Fruit fly (Drosophila melanogaster) whole organism, embryonic: Measurements from ENCODE around the gene CG43438.

Source experiments
- ATbp ChIP-seq: fragments of 200-800 bp; sonication (Bioruptor generic); optimal IDR thresholded peaks from 2 replicates; lab custom pipeline; 2017; ENCODE audit warnings: missing biosample characterization, mild to moderate bottlenecking, missing genetic modification characterization, missing genetic modification reagents
- Adf1 ChIP-seq: fragments of 200-800 bp; sonication (Bioruptor generic); IDR thresholded peaks from 2 replicates; pipeline ENCODE4 v1.3.6; 2022; ENCODE audit warnings: missing biosample characterization, missing genetic modification characterization
- Atf-2 ChIP-seq: fragments of 200-800 bp; sonication (Bioruptor generic); optimal IDR thresholded peaks from 2 replicates; lab custom pipeline; 2016; ENCODE audit warnings: missing biosample characterization, missing genetic modification characterization
- Atf6 ChIP-seq: fragments of 200-800 bp; sonication (Bioruptor generic); IDR thresholded peaks from 2 replicates; pipeline ENCODE4 v1.3.6; 2022; ENCODE audit warnings: missing biosample characterization, missing genetic modification characterization
- Bgb ChIP-seq: fragments of 200-800 bp; sonication (Bioruptor generic); IDR thresholded peaks from 2 replicates; pipeline ENCODE4 v1.3.6; 2022; ENCODE audit warnings: missing biosample characterization, missing genetic modification characterization; ENCODE audit not compliant: partially characterized antibody
- CG10267 ChIP-seq: fragments of 200-800 bp; sonication (Bioruptor generic); optimal IDR thresholded peaks from 2 replicates; lab custom pipeline; 2018; ENCODE audit warnings: missing biosample characterization, mild to moderate bottlenecking, missing genetic modification characterization, moderate library complexity
- CG11504 ChIP-seq: fragments of 200-800 bp; sonication (Bioruptor generic); optimal IDR thresholded peaks from 3 replicates; lab custom pipeline; 2019; ENCODE audit warnings: missing biosample characterization, mild to moderate bottlenecking, missing genetic modification characterization, moderate library complexity
- CG14050 ChIP-seq: fragments of 200-800 bp; sonication (Bioruptor generic); IDR thresholded peaks from 3 replicates; pipeline ENCODE4 v1.3.6; 2022; ENCODE audit warnings: missing biosample characterization, missing genetic modification characterization
- CG14667 ChIP-seq: fragments of 200-800 bp; sonication (Bioruptor generic); IDR thresholded peaks from 2 replicates; pipeline ENCODE4 v1.3.6; 2022; ENCODE audit warnings: missing biosample characterization, missing genetic modification characterization
- CG15011 ChIP-seq: fragments of 200-800 bp; sonication (Bioruptor generic); optimal IDR thresholded peaks from 3 replicates; lab custom pipeline; 2018; ENCODE audit warnings: missing biosample characterization, mild to moderate bottlenecking, missing genetic modification characterization
- CG15073 ChIP-seq: fragments of 200-800 bp; sonication (Bioruptor generic); optimal IDR thresholded peaks from 2 replicates; lab custom pipeline; 2016; ENCODE audit warnings: missing biosample characterization, missing genetic modification characterization
- CG15479 ChIP-seq: fragments of 200-800 bp; sonication (Bioruptor generic); optimal IDR thresholded peaks from 3 replicates; lab custom pipeline; 2019; ENCODE audit warnings: missing biosample characterization, mild to moderate bottlenecking, missing genetic modification characterization, moderate library complexity
- CG1603 ChIP-seq: fragments of 200-800 bp; sonication (Bioruptor generic); optimal IDR thresholded peaks from 2 replicates; lab custom pipeline; 2019; ENCODE audit warnings: missing biosample characterization, mild to moderate bottlenecking, missing genetic modification characterization, moderate library complexity
- CG16813 ChIP-seq: fragments of 200-800 bp; sonication (Bioruptor generic); IDR thresholded peaks from 3 replicates; pipeline ENCODE4 v1.3.6; 2022; ENCODE audit warnings: missing biosample characterization, missing genetic modification characterization; ENCODE audit not compliant: partially characterized antibody
- CG17568 ChIP-seq: fragments of 200-800 bp; sonication (Bioruptor generic); optimal IDR thresholded peaks from 2 replicates; lab custom pipeline; 2018; ENCODE audit warnings: missing biosample characterization, mild to moderate bottlenecking, missing genetic modification characterization, moderate library complexity
- CG32772 ChIP-seq: fragments of 200-800 bp; sonication (Bioruptor generic); IDR thresholded peaks from 2 replicates; pipeline ENCODE4 v1.3.6; 2022; ENCODE audit warnings: missing biosample characterization, missing genetic modification characterization
- CG3281 ChIP-seq: fragments of 200-800 bp; sonication (Bioruptor generic); optimal IDR thresholded peaks from 3 replicates; lab custom pipeline; 2017; ENCODE audit warnings: missing biosample characterization, mild to moderate bottlenecking, missing genetic modification characterization
- CG5245 ChIP-seq: fragments of 200-800 bp; sonication (Bioruptor generic); optimal IDR thresholded peaks from 3 replicates; lab custom pipeline; 2016; ENCODE audit warnings: missing biosample characterization, missing genetic modification characterization
- CG6272 ChIP-seq: fragments of 200-800 bp; sonication (Bioruptor generic); IDR thresholded peaks from 2 replicates; pipeline ENCODE4 v1.3.6; 2022; ENCODE audit warnings: missing biosample characterization, missing genetic modification characterization
- CG7839 ChIP-seq: fragments of 200-800 bp; sonication (Bioruptor generic); optimal IDR thresholded peaks from 3 replicates; lab custom pipeline; 2018; ENCODE audit warnings: missing biosample characterization, mild to moderate bottlenecking, missing genetic modification characterization, moderate library complexity
- CG8290 ChIP-seq, 3 experiments: fragments of 200-800 bp; sonication (Bioruptor generic); optimal IDR thresholded peaks; 2 replicates each; lab custom pipeline; 2016 to 2019; ENCODE audit warnings: missing biosample characterization in 3 of 3, missing genetic modification characterization in 3 of 3, mild to moderate bottlenecking in 2 of 3, moderate library complexity in 1 of 3
- CG8388 ChIP-seq: fragments of 200-800 bp; sonication (Bioruptor generic); optimal IDR thresholded peaks from 2 replicates; lab custom pipeline; 2019; ENCODE audit warnings: missing biosample characterization, mild to moderate bottlenecking, missing genetic modification characterization, moderate library complexity
- CG9609 ChIP-seq: fragments of 200-800 bp; sonication (Bioruptor generic); optimal IDR thresholded peaks from 3 replicates; lab custom pipeline; 2016; ENCODE audit warnings: missing biosample characterization, missing genetic modification characterization
- Dad ChIP-seq: fragments of 200-800 bp; sonication (Bioruptor generic); optimal IDR thresholded peaks from 3 replicates; lab custom pipeline; 2016; ENCODE audit warnings: missing biosample characterization, missing genetic modification characterization
- Dbx ChIP-seq: fragments of 200-800 bp; sonication (Bioruptor generic); IDR thresholded peaks from 3 replicates; pipeline ENCODE4 v1.3.6; 2022; ENCODE audit warnings: missing biosample characterization, missing genetic modification characterization
- Dfd ChIP-seq, 2 experiments: fragments of >200 bp; optimal IDR thresholded peaks; 2 replicates each; lab custom pipeline; 2017; ENCODE audit warnings: missing biosample characterization in 2 of 2, missing genetic modification characterization in 2 of 2
- Dll ChIP-seq: fragments of 200-800 bp; sonication (Bioruptor generic); IDR thresholded peaks from 4 replicates; pipeline ENCODE4 v1.3.6; 2022; ENCODE audit warnings: missing biosample characterization, missing genetic modification characterization; ENCODE audit not compliant: partially characterized antibody
- Ets97D ChIP-seq: fragments of 200-800 bp; sonication (Bioruptor generic); optimal IDR thresholded peaks from 3 replicates; lab custom pipeline; 2016; ENCODE audit warnings: missing biosample characterization, missing genetic modification characterization
- HLH54F ChIP-seq: fragments of 200-800 bp; sonication (Bioruptor generic); optimal IDR thresholded peaks from 3 replicates; lab custom pipeline; 2016; ENCODE audit warnings: missing biosample characterization, missing genetic modification characterization
- Lim3 ChIP-seq: fragments of 200-800 bp; sonication (Bioruptor generic); IDR thresholded peaks from 2 replicates; pipeline ENCODE4 v1.3.6; 2022; ENCODE audit warnings: missing biosample characterization, missing genetic modification characterization
- NC2α ChIP-seq: fragments of 200-800 bp; sonication (Bioruptor generic); optimal IDR thresholded peaks from 2 replicates; lab custom pipeline; 2016; ENCODE audit warnings: missing biosample characterization, missing genetic modification characterization
- NFAT ChIP-seq: fragments of 200-800 bp; sonication (Bioruptor generic); IDR thresholded peaks from 2 replicates; pipeline ENCODE4 v1.3.6; 2022; ENCODE audit warnings: missing biosample characterization, missing genetic modification characterization
- Poxn ChIP-seq: fragments of 200-800 bp; sonication (Bioruptor generic); IDR thresholded peaks from 2 replicates; pipeline ENCODE4 v1.3.6; 2022; ENCODE audit warnings: missing biosample characterization, missing genetic modification characterization
- Sox100B ChIP-seq: fragments of 200-800 bp; sonication (Bioruptor generic); optimal IDR thresholded peaks from 3 replicates; lab custom pipeline; 2018; ENCODE audit warnings: missing biosample characterization, mild to moderate bottlenecking, missing genetic modification characterization
- Ssrp ChIP-seq: fragments of 200-800 bp; sonication (Bioruptor generic); optimal IDR thresholded peaks from 2 replicates; lab custom pipeline; 2018; ENCODE audit warnings: missing biosample characterization, mild to moderate bottlenecking, missing genetic modification characterization, moderate library complexity
- crp ChIP-seq, 2 experiments: fragments of 200-800 bp; sonication (Bioruptor generic); optimal IDR thresholded peaks; 2 replicates in 1 of 2; 3 replicates in 1 of 2; lab custom pipeline; 2017; ENCODE audit warnings: missing biosample characterization in 2 of 2, missing genetic modification characterization in 2 of 2, mild to moderate bottlenecking in 1 of 2, moderate library complexity in 1 of 2
- dan ChIP-seq: fragments of 200-800 bp; sonication (Bioruptor generic); IDR thresholded peaks from 2 replicates; pipeline ENCODE4 v1.3.6; 2022; ENCODE audit warnings: missing biosample characterization, missing genetic modification characterization
- grn ChIP-seq: fragments of 200-800 bp; sonication (Bioruptor generic); optimal IDR thresholded peaks from 3 replicates; lab custom pipeline; 2017; ENCODE audit warnings: missing biosample characterization, missing genetic modification characterization
- kni ChIP-seq: fragments of 200-800 bp; sonication (Bioruptor generic); optimal IDR thresholded peaks from 3 replicates; lab custom pipeline; 2017; ENCODE audit warnings: mild to moderate bottlenecking, missing biosample characterization, missing genetic modification reagents, missing genetic modification characterization
- nerfin-2 ChIP-seq: fragments of 200-800 bp; sonication (Bioruptor generic); IDR thresholded peaks from 2 replicates; pipeline ENCODE4 v1.3.6; 2022; ENCODE audit warnings: missing biosample characterization, missing genetic modification characterization; ENCODE audit not compliant: partially characterized antibody
- org-1 ChIP-seq: fragments of 200-800 bp; sonication (Bioruptor generic); optimal IDR thresholded peaks from 2 replicates; lab custom pipeline; 2017; ENCODE audit warnings: missing biosample characterization, missing genetic modification characterization
- otp ChIP-seq: fragments of 200-800 bp; sonication (Bioruptor generic); IDR thresholded peaks from 3 replicates; pipeline ENCODE4, ENCODE4 v1.3.6; 2022; ENCODE audit warnings: missing biosample characterization, missing genetic modification characterization
- pros ChIP-seq: fragments of 200-800 bp; sonication (Bioruptor generic); optimal IDR thresholded peaks from 3 replicates; lab custom pipeline; 2019; ENCODE audit warnings: missing biosample characterization, mild to moderate bottlenecking, missing genetic modification characterization, moderate library complexity
- run ChIP-seq: fragments of 200-800 bp; sonication (Bioruptor generic); optimal IDR thresholded peaks from 3 replicates; lab custom pipeline; 2018; ENCODE audit warnings: missing biosample characterization, mild to moderate bottlenecking, missing genetic modification characterization
- sim ChIP-seq: fragments of 200-800 bp; sonication (Bioruptor generic); IDR thresholded peaks from 2 replicates; pipeline ENCODE4 v1.3.6; 2022; ENCODE audit warnings: missing biosample characterization, missing genetic modification characterization
- slou ChIP-seq: fragments of 200-800 bp; sonication (Bioruptor generic); optimal IDR thresholded peaks from 3 replicates; lab custom pipeline; 2016; ENCODE audit warnings: missing biosample characterization, missing genetic modification characterization
- sug ChIP-seq: fragments of 200-800 bp; optimal IDR thresholded peaks from 2 replicates; lab custom pipeline; 2019; ENCODE audit warnings: missing biosample characterization, mild to moderate bottlenecking, missing genetic modification characterization, moderate library complexity
- trh ChIP-seq: fragments of 200-800 bp; sonication (Bioruptor generic); optimal IDR thresholded peaks from 2 replicates; lab custom pipeline; 2016; ENCODE audit warnings: missing biosample characterization, missing genetic modification characterization
- tx ChIP-seq: fragments of 200-800 bp; sonication (Bioruptor generic); optimal IDR thresholded peaks from 2 replicates; lab custom pipeline; 2016; ENCODE audit warnings: missing biosample characterization, missing genetic modification characterization
- vfl ChIP-seq: fragments of 200-800 bp; sonication (Bioruptor generic); optimal IDR thresholded peaks from 2 replicates; lab custom pipeline; 2016; ENCODE audit warnings: missing biosample characterization, missing genetic modification characterization
- wdn ChIP-seq: fragments of 200-800 bp; sonication (Bioruptor generic); IDR thresholded peaks from 2 replicates; pipeline ENCODE4 v1.3.6; 2022; ENCODE audit warnings: missing biosample characterization, missing genetic modification characterization

Gene CG43438

dm6 chr2L:11528129-11528589, 7.8 kb upstream of the CG43438 start, which contains the start of gene CG31705 (continued):
- TF ChIP-seq CG32772 (no peak), tx (GFP tag; lab: Kevin White, UChicago) (no peak), run (tag; lab: Kevin White, UChicago) (no peak), Poxn (no peak), crp (GFP tag; optimal IDR thresholded peaks at IDR 0.05; lab: Kevin White, UChicago) (no peak), HLH54F (no peak), Ssrp (tag; lab: Kevin White, UChicago) (no peak), grn (GFP tag; lab: Kevin White, UChicago) (no peak), Dll (GFP tag; lab: Robert Waterston, UW) (no peak), pros (no peak), CG15011 (GFP tag; lab: Kevin White, UChicago) (no peak), Lim3 (GFP tag; lab: Robert Waterston, UW) (no peak), wdn (GFP tag; lab: Robert Waterston, UW) (no peak; the same call in 1 of the 2 replicates), ATbp (peak; percentile 3), dan (no peak), nerfin-2 (GFP tag; lab: Robert Waterston, UW) (no peak), CG1603 (no peak), sug (tag; lab: Kevin White, UChicago) (peak; percentile 4), CG10267 (tag; lab: Kevin White, UChicago) (peak; percentile 25), CG8388 (GFP tag; lab: Kevin White, UChicago) (no peak), NC2α (GFP tag; lab: Kevin White, UChicago) (no peak), CG14667 (GFP tag; lab: Robert Waterston, UW) (peak; percentile 22; the same call in 1 of the 2 replicates), Dad (GFP tag; lab: Kevin White, UChicago) (no peak), CG14050 (GFP tag; lab: Robert Waterston, UW) (peak; percentile 42; the same call in 2 of the 3 replicates), CG16813 (GFP tag; lab: Robert Waterston, UW) (no peak), otp (no peak), NFAT (GFP tag; lab: Robert Waterston, UW) (peak; percentile 57), CG8290 (GFP tag; optimal IDR thresholded peaks at IDR 0.05; lab: Kevin White, UChicago) (no peak), CG8290 (tag; optimal IDR thresholded peaks at IDR 0.05; lab: Kevin White, UChicago) (no peak), CG9609 (GFP tag; lab: Kevin White, UChicago) (no peak), CG15479 (GFP tag; lab: Kevin White, UChicago) (no peak), sim (no peak), CG5245 (GFP tag; lab: Kevin White, UChicago) (no peak), Bgb (GFP tag; lab: Robert Waterston, UW) (no peak), CG7839 (tag; lab: Kevin White, UChicago) (peak; percentile 67), trh (GFP tag; lab: Kevin White, UChicago) (no peak), CG11504 (tag; lab: Kevin White, UChicago) (peak; percentile 72), slou (GFP tag; lab: Kevin White, UChicago) (peak; percentile 55), Dfd (GFP tag; optimal IDR thresholded peaks at IDR 0.05; lab: Kevin White, UChicago) (no peak), CG15073 (no peak), Atf6 (GFP tag; lab: Robert Waterston, UW) (no peak), Ets97D (no peak), CG6272 (GFP tag; lab: Robert Waterston, UW) (no peak), Dbx (peak; percentile 48; the same call in 1 of the 3 replicates), Sox100B (GFP tag; lab: Kevin White, UChicago) (peak; percentile 60), org-1 (GFP tag; lab: Kevin White, UChicago) (peak; percentile 3), kni (no peak), CG3281 (peak; percentile 72), Adf1 (GFP tag; lab: Robert Waterston, UW) (no peak), vfl (no peak), CG17568 (no peak), Atf-2 (GFP tag; lab: Kevin White, UChicago) (no peak)
